Worm (Caenorhabditis elegans): Measurements from ENCODE around the gene grd-16.

grd-16 gene

ce11 chrIV:2455128-2455527, 21.4 kb upstream of the grd-16 start:
- TF ChIP-seq nhr-77 (tag; optimal IDR thresholded peaks at IDR 0.05) (no peak), skn-1 (tag; optimal IDR thresholded peaks at IDR 0.05) (no peak), ama-1 (optimal IDR thresholded peaks at IDR 0.05) (no peak), nhr-6 (tag; optimal IDR thresholded peaks at IDR 0.05) (no peak), nhr-21 (tag; optimal IDR thresholded peaks at IDR 0.05) (no peak), egl-27 (tag; optimal IDR thresholded peaks at IDR 0.05) (no peak)

ce11 chrIV:2461396-2461795, 15.1 kb upstream of the grd-16 start:
- TF ChIP-seq lin-39 (tag; optimal IDR thresholded peaks at IDR 0.05), result no peak
- no peak for TF ChIP-seq snpc-4 (tag; optimal IDR thresholded peaks at IDR 0.05)
- TF ChIP-seq egl-27 (tag; optimal IDR thresholded peaks at IDR 0.05), result no peak
- no peak for TF ChIP-seq mbf-1 (tag; optimal IDR thresholded peaks at IDR 0.05)
- TF ChIP-seq nhr-6 (tag; optimal IDR thresholded peaks at IDR 0.05), result no peak
- TF ChIP-seq crh-2 (tag; optimal IDR thresholded peaks at IDR 0.05), result no peak
- TF ChIP-seq unc-62 (GFP tag; optimal IDR thresholded peaks at IDR 0.05), result no peak

ce11 chrIV:2463311-2463710, 13.2 kb upstream of the grd-16 start, which contains the start of gene cdh-10:
TSS of gene cdh-10 (minus strand) at chrIV:2463369.
- TF ChIP-seq alr-1 (tag; optimal IDR thresholded peaks at IDR 0.05) (no peak), ztf-4 (tag; optimal IDR thresholded peaks at IDR 0.05) (no peak), elt-1 (tag; optimal IDR thresholded peaks at IDR 0.05) (no peak), egl-27 (tag; optimal IDR thresholded peaks at IDR 0.05) (no peak), aly-2 (tag; optimal IDR thresholded peaks at IDR 0.05) (no peak), ama-1 (optimal IDR thresholded peaks at IDR 0.05) (no peak), sma-9 (GFP tag; optimal IDR thresholded peaks at IDR 0.05) (no peak), sma-9 (tag; optimal IDR thresholded peaks at IDR 0.05) (no peak), sma-3 (GFP tag; optimal IDR thresholded peaks at IDR 0.05) (no peak), nhr-10 (tag; optimal IDR thresholded peaks at IDR 0.05) (no peak), fos-1 (tag; optimal IDR thresholded peaks at IDR 0.05) (no peak), nhr-129 (tag; optimal IDR thresholded peaks at IDR 0.05) (no peak), ceh-82 (tag; optimal IDR thresholded peaks at IDR 0.05) (no peak), ztf-1 (GFP tag; conservative IDR thresholded peaks at IDR 0.05) (no peak), lin-11 (tag; optimal IDR thresholded peaks at IDR 0.05) (no peak)

- TF ChIP-seq R02D3.7 (tag; optimal IDR thresholded peaks at IDR 0.05) (no peak), sma-9 (GFP tag; optimal IDR thresholded peaks at IDR 0.05) (no peak), sma-9 (tag; optimal IDR thresholded peaks at IDR 0.05) (no peak), sma-3 (GFP tag; optimal IDR thresholded peaks at IDR 0.05) (no peak)
These were observed 12.3 kb upstream of the grd-16 start, which contains the start of gene ilys-3 for ce11 chrIV:2464156-2464555. TSS of gene ilys-3 (plus strand) at chrIV:2464456.

- TF ChIP-seq nhr-12 (tag; optimal IDR thresholded peaks at IDR 0.05) (no peak), nhr-21 (tag; optimal IDR thresholded peaks at IDR 0.05) (no peak), nhr-23 (tag; optimal IDR thresholded peaks at IDR 0.05) (no peak), aly-2 (tag; optimal IDR thresholded peaks at IDR 0.05) (no peak), lsy-2 (tag; optimal IDR thresholded peaks at IDR 0.05) (no peak), dmd-4 (tag; optimal IDR thresholded peaks at IDR 0.05) (no peak), fos-1 (tag; optimal IDR thresholded peaks at IDR 0.05) (peak; percentile 19), mdl-1 (tag; optimal IDR thresholded peaks at IDR 0.05) (no peak), ZK546.5 (tag; optimal IDR thresholded peaks at IDR 0.05) (no peak), crh-2 (tag; optimal IDR thresholded peaks at IDR 0.05) (no peak), gmeb-1 (tag; optimal IDR thresholded peaks at IDR 0.05) (peak; percentile 14), ceh-82 (tag; optimal IDR thresholded peaks at IDR 0.05) (no peak), sma-9 (GFP tag; optimal IDR thresholded peaks at IDR 0.05) (peak; percentile 31), sma-9 (tag; optimal IDR thresholded peaks at IDR 0.05) (no peak), ceh-16 (tag; optimal IDR thresholded peaks at IDR 0.05) (no peak), snpc-4 (tag; optimal IDR thresholded peaks at IDR 0.05) (no peak), peb-1 (tag; optimal IDR thresholded peaks at IDR 0.05) (no peak), lin-11 (tag; optimal IDR thresholded peaks at IDR 0.05) (no peak)
These were observed 10.2 kb upstream of the grd-16 start for ce11 chrIV:2466249-2466648.

- TF ChIP-seq nhr-10 (tag; optimal IDR thresholded peaks at IDR 0.05), result no peak
These were observed 9.1 kb upstream of the grd-16 start, which contains the start of gene ilys-2 for ce11 chrIV:2467378-2467777. TSS of gene ilys-2 (plus strand) at chrIV:2467678.
